Worm (Caenorhabditis elegans) whole organism, L4 larva: Measurements from ENCODE around the gene phy-4.

ENCODE experiments used
- aly-2 ChIP-seq: sonication (generic microtip); optimal IDR thresholded peaks from 2 replicates; lab custom pipeline; 2018; ENCODE audit warnings: missing biosample characterization, missing genetic modification characterization
- ama-1 ChIP-seq: fragments of 150-350 bp; optimal IDR thresholded peaks from 2 replicates; lab custom pipeline; 2014; ENCODE audit warnings: inconsistent platforms, mixed read lengths
- dpl-1 ChIP-seq: fragments of 150-350 bp; optimal IDR thresholded peaks from 2 replicates; lab custom pipeline; 2014; ENCODE audit warnings: missing biosample characterization, missing genetic modification reagents, missing genetic modification characterization
- nhr-41 ChIP-seq: fragments of 200-800 bp; sonication (Bioruptor generic); IDR thresholded peaks from 2 replicates; pipeline ENCODE4 v1.3.6; 2022; ENCODE audit warnings: missing genetic modification reagents, missing genetic modification characterization, missing compliant biosample characterization
- snpc-1.2 ChIP-seq: fragments of 200-800 bp; sonication (Bioruptor generic); IDR thresholded peaks from 2 replicates; pipeline ENCODE4 v1.3.6; 2022; ENCODE audit warnings: missing genetic modification reagents, missing genetic modification characterization, missing compliant biosample characterization
- snpc-4 ChIP-seq: fragments of 150-350 bp; optimal IDR thresholded peaks from 2 replicates; lab custom pipeline; 2014; ENCODE audit warnings: missing biosample characterization, missing genetic modification characterization

ce11 chrV:19485690-19486089, 27.8 kb downstream of the phy-4 start, which contains the start of gene Y43F8B.18:
- TF ChIP-seq snpc-1.2 (GFP tag; lab: Robert Waterston, UW) (no peak), snpc-4 (tag; lab: Kevin White, UChicago) (no peak), aly-2 (tag; lab: Kevin White, UChicago) (no peak), ama-1 (lab: Kevin White, UChicago) (no peak), dpl-1 (GFP tag; lab: Kevin White, UChicago) (no peak), nhr-41 (GFP tag; lab: Robert Waterston, UW) (no peak)
